Worm (Caenorhabditis elegans): ENCODE data around the gene C55A1.11.
"Not testable (repeated sequence)": the region's sequence is repeated elsewhere in the genome, so short reads cannot be mapped to it uniquely, and the experiment has no call there.

ce11 chrV:15643192-15643591, 17.5 kb downstream of the C55A1.11 start, which contains the start of gene C55A1.4:
- not testable (repeated sequence) for TF ChIP-seq ceh-48 (tag; optimal IDR thresholded peaks at IDR 0.05); ceh-31 (tag; optimal IDR thresholded peaks at IDR 0.05); dmd-4 (tag; optimal IDR thresholded peaks at IDR 0.05; ENCODE audit: borderline replicate concordance); ceh-22 (tag; optimal IDR thresholded peaks at IDR 0.05); syd-9 (tag; optimal IDR thresholded peaks at IDR 0.05); ama-1 (optimal IDR thresholded peaks at IDR 0.05); nhr-11 (tag; optimal IDR thresholded peaks at IDR 0.05); ceh-19 (GFP tag; optimal IDR thresholded peaks at IDR 0.05); F13H6.1 (tag; optimal IDR thresholded peaks at IDR 0.05); sox-2 (GFP tag; IDR thresholded peaks at IDR 0.05); ceh-2 (tag; optimal IDR thresholded peaks at IDR 0.05); nfya-1 (tag; optimal IDR thresholded peaks at IDR 0.05); unc-55 (GFP tag; optimal IDR thresholded peaks at IDR 0.05); C08G9.2 (tag; optimal IDR thresholded peaks at IDR 0.05)

Data from whole organism, late embryonic.